Worm (Caenorhabditis elegans) whole organism, dauer: ENCODE results near the gene znf-622.

ENCODE experiments used
- unc-62 ChIP-seq: sonication (generic microtip); optimal IDR thresholded peaks from 2 replicates; lab custom pipeline; 2017; ENCODE audit warnings: missing biosample characterization, missing genetic modification reagents, missing genetic modification characterization

znf-622 gene

ce11 chrIII:6395706-6396232, 14.3 kb downstream of the znf-622 start, which contains the start of gene oatr-1:
oatr-1 (minus strand) TSS chrIII:6396182.
- TF ChIP-seq unc-62 (GFP tag; lab: Kevin White, UChicago) = no peak

DNA sequence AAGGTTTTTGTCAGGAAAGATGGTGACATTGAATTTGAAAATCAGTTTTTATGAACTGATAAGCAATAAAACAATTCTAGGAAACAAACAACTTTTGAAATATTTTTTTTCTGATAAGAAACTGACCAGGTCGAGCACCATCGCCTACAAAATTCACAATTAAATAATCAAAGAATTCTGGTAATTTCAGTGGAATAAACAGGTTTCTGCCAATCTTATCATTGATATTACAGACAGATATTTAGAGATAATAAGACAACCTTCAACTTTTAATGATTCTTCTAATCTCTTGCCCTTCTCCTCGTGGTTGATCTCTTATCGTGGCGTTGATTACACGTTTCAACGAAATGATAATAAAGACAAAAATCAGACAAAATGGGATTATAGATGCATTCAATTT, 14.9 kb downstream of the znf-622 start:
- TF ChIP-seq unc-62 (GFP tag; lab: Kevin White, UChicago) = no peak

DNA sequence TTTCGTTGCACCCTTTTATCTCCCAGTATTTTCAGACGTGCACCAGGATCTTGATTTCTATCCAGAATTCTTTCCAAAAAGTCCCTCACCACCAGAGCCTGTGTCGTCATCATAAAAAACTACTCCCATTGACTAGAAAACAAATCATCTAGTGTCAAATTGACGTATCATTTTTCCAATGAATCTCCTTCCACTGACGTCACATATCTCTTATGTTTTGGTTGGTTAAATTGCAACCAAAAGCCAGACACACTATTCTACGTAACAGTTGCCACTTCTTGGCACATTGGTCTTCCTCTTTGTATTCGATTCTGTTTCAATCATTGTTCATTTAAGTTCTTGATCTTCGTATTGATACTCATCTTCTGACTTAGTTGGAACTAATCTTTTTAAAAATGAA, 16.7 kb downstream of the znf-622 start:
- TF ChIP-seq unc-62 (GFP tag; lab: Kevin White, UChicago) = no peak

- no peak for TF ChIP-seq unc-62 (GFP tag; lab: Kevin White, UChicago)
Observed at ce11 chrIII:6399424-6399823, 18.0 kb downstream of the znf-622 start.

DNA sequence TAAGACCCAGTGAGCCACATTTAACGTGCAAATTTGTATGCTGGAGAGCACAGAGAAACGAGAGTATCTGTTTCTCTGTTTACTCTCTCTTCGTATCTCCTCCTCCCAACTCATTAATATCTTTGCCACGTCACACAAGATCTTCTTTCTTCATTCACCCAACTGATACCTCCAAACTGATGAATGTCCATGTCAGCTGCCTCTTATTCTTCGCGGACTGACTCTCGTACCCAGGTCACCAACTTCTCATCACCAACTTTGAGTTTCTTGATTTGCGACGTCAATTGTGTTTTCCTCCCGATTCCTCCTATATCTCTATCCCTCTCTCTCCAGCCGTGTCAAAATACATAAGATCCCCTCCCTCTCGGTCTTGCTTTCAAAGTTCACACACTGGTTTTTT, 20.9 kb downstream of the znf-622 start:
- TF ChIP-seq unc-62 (GFP tag; lab: Kevin White, UChicago) = no peak

- no peak for TF ChIP-seq unc-62 (GFP tag; lab: Kevin White, UChicago)
Observed at ce11 chrIII:6402810-6403209, 21.4 kb downstream of the znf-622 start.

- TF ChIP-seq unc-62 (GFP tag; lab: Kevin White, UChicago) = no peak
Observed at ce11 chrIII:6405121-6405520, 23.7 kb downstream of the znf-622 start.

- TF ChIP-seq unc-62 (GFP tag; lab: Kevin White, UChicago) = no peak
Observed at ce11 chrIII:6406829-6407228, 25.4 kb downstream of the znf-622 start, which contains the start of gene let-756. let-756 (plus strand) TSS chrIII:6407129.

ce11 chrIII:6411430-6411829, 30.0 kb downstream of the znf-622 start:
- no peak for TF ChIP-seq unc-62 (GFP tag; lab: Kevin White, UChicago)

- no peak for TF ChIP-seq unc-62 (GFP tag; lab: Kevin White, UChicago)
Observed at ce11 chrIII:6411914-6412313, 30.5 kb downstream of the znf-622 start, which contains the start of gene C05D11.5. C05D11.5 (minus strand) TSS chrIII:6412014.

DNA sequence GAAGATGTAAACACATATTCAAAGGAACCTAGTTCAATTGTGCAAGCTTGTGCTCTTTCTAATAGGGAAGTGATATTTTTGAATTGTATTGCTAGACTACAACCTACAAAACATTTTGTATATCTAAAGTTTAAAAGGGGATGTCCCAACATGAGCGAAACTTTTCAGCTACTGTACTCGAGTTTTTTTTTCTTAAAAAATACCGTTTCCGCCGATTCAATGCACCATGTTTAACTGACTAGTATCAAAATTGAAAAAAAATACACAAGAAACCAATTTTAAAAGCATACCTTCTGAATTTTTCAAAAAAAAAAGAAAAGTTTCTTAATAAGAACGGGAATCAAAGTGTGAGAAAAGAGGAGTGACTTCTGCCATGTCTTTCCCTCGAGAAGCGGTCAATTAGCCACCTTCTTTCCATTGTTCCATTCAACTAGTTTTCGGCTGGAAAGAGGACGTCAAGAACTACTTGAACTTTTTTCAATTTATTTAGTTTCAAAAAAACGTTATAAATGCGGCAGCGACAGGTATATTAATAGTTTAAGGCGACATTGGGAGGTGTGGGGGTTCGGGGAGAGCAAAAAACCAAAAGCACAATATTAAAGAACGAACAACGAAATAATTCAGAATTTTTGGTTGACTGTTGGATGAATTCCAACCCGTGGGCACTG, 34.0 kb downstream of the znf-622 start, which contains the start of gene nas-4:
Gene nas-4 (minus strand): TSS at position 351 of the 668 bp plus-strand sequence.
- no peak for TF ChIP-seq unc-62 (GFP tag; lab: Kevin White, UChicago)

ce11 chrIII:6418254-6418653, 36.8 kb downstream of the znf-622 start:
- no peak for TF ChIP-seq unc-62 (GFP tag; lab: Kevin White, UChicago)

- TF ChIP-seq unc-62 (GFP tag; lab: Kevin White, UChicago) = no peak
Observed at ce11 chrIII:6419409-6419944, 38.0 kb downstream of the znf-622 start, which contains the start of gene atgl-1. atgl-1 (minus strand) TSS chrIII:6419459.

DNA sequence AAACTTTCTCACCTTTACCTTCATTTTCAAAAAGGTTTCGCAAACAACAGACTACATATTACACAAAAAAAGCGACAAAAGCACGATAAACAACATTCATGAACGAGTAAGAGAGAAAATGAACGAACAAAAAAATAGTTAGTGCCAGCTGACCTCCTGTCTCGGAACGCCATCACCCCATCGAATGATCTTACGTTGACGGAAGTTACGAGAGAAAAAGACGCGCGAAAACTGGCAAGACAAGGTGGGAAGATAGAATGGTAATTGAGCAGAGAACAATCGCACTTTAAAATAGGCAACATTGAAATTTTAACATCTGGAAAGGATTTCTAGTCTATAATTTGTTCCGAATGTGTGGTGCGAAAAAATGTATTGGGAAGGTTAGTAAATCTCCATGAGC, 38.8 kb downstream of the znf-622 start:
- TF ChIP-seq unc-62 (GFP tag; lab: Kevin White, UChicago) = no peak

DNA sequence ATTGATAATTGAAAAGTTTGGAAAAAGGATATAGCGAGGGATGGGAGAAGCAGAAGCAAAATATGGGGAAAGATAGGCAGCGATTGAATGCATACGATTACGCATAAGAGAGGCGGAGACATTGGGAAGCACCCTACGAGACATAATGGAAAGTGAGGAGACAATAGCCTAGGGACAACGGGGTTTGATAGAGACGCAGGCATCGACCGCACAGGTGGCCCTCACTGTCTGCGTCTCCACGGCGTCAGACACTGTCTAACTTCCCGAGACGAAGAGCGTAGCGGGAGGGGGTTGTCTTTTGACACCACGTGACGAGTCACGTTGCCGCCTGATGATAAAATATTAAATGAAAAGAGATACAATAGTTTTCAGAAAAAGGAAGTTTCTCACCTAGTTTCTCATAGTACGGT, 39.6 kb downstream of the znf-622 start:
- no peak for TF ChIP-seq unc-62 (GFP tag; lab: Kevin White, UChicago)

DNA sequence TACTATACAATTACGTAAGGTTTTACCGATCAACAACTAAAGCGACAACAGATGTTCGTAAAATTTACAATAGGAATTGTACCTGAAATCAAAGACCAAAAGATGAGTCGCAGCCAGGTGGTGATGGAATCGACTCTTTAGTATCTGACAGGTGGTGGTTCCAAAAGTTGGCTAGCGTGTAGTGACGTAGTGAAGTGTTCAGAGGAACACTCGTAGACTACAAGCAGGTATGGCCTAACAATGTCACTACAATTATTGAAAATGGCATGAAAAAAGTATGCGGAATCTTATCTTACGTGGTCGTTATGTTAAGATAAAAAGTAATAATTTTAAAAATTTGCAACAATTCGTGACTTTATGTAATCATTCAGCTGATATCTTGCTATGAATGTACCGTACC, 40.0 kb downstream of the znf-622 start:
- TF ChIP-seq unc-62 (GFP tag; lab: Kevin White, UChicago) = no peak
